Worm (Caenorhabditis elegans) whole organism, L4/young adult: ENCODE results near the gene F19C6.2.

ENCODE experiments used
- W03F9.2 ChIP-seq: fragments of 150-350 bp; optimal IDR thresholded peaks from 2 replicates; lab custom pipeline; 2014; ENCODE audit warnings: missing biosample characterization, missing genetic modification characterization
- dao-5 ChIP-seq: sonication (generic microtip); optimal IDR thresholded peaks from 2 replicates; lab custom pipeline; 2016; ENCODE audit warnings: missing genotype, missing genetic modification characterization, moderate library complexity, missing compliant biosample characterization
- him-1 ChIP-seq: sonication (generic microtip); optimal IDR thresholded peaks from 2 replicates; lab custom pipeline; 2016; ENCODE audit warnings: missing genotype, missing genetic modification reagents, missing genetic modification characterization, missing compliant biosample characterization

- no peak for TF ChIP-seq W03F9.2 (tag; lab: Kevin White, UChicago)
- TF ChIP-seq him-1 (tag; lab: Kevin White, UChicago) = no peak
- no peak for TF ChIP-seq dao-5 (tag; lab: Kevin White, UChicago)
Measured at ce11 chrX:9965275-9965674, 35.5 kb upstream of the F19C6.2 start, which contains the start of gene pssy-1.
